Worm (Caenorhabditis elegans) whole organism, L1 larva: ENCODE data around the gene sma-5.
A peak's percentile ranks its signal among the peaks of the same experiment; 100 is the strongest.

ENCODE experiments used
- F16B12.6 ChIP-seq: fragments of 150-350 bp; optimal IDR thresholded peaks from 2 replicates; lab custom pipeline; 2014; ENCODE audit warnings: missing biosample characterization, missing genetic modification characterization
- Y116A8C.19 ChIP-seq: sonication (generic microtip); optimal IDR thresholded peaks from 2 replicates; lab custom pipeline; 2016; ENCODE audit warnings: missing compliant biosample characterization, missing genetic modification characterization, borderline replicate concordance
- ama-1 ChIP-seq: fragments of 150-350 bp; optimal IDR thresholded peaks from 2 replicates; lab custom pipeline; 2014
- blmp-1 ChIP-seq: fragments of 150-350 bp; optimal IDR thresholded peaks from 2 replicates; lab custom pipeline; 2014; ENCODE audit warnings: missing biosample characterization, missing genetic modification characterization
- ceh-88 ChIP-seq: fragments of 200-800 bp; sonication (Bioruptor generic); IDR thresholded peaks from 2 replicates; pipeline ENCODE4 v1.3.6; 2022; ENCODE audit warnings: missing genetic modification characterization, missing compliant biosample characterization
- ceh-90 ChIP-seq: sonication (generic microtip); optimal IDR thresholded peaks from 2 replicates; lab custom pipeline; 2016; ENCODE audit warnings: missing genetic modification characterization, missing compliant biosample characterization
- ces-1 ChIP-seq: fragments of 150-350 bp; optimal IDR thresholded peaks from 2 replicates; lab custom pipeline; 2014; ENCODE audit warnings: missing biosample characterization, missing genetic modification reagents, missing genetic modification characterization
- dsc-1 ChIP-seq: sonication (generic microtip); optimal IDR thresholded peaks from 2 replicates; lab custom pipeline; 2016; ENCODE audit warnings: mild to moderate bottlenecking, missing genetic modification characterization, missing compliant biosample characterization
- efl-1 ChIP-seq, 4 experiments: fragments of 150-350 bp; optimal IDR thresholded peaks in 3 of 4; peaks in 1 of 4; 1 replicate in 1 of 4; 2 replicates in 3 of 4; lab custom pipeline; 2014; ENCODE audit warnings: missing biosample characterization in 2 of 4, missing genetic modification characterization in 2 of 4, missing genetic modification reagents in 2 of 4
- efl-3 ChIP-seq: fragments of 200-800 bp; sonication (Bioruptor generic); optimal IDR thresholded peaks from 2 replicates; lab custom pipeline; 2018; ENCODE audit warnings: mild to moderate bottlenecking, missing genetic modification characterization, missing compliant biosample characterization
- egl-13 ChIP-seq: sonication (generic microtip); optimal IDR thresholded peaks from 2 replicates; lab custom pipeline; 2016; ENCODE audit warnings: missing genotype, missing genetic modification reagents, missing genetic modification characterization, missing compliant biosample characterization
- egl-27 ChIP-seq, 2 experiments: fragments of 150-350 bp in 1 of 2; sonication (generic microtip); optimal IDR thresholded peaks; 3 replicates each; lab custom pipeline; 2017 to 2018; ENCODE audit warnings: missing biosample characterization in 2 of 2, missing genetic modification characterization in 2 of 2, missing genetic modification reagents in 2 of 2
- elt-2 ChIP-seq: sonication (generic microtip); optimal IDR thresholded peaks from 2 replicates; lab custom pipeline; 2016; ENCODE audit warnings: missing genetic modification characterization, mild to moderate bottlenecking, inconsistent platforms, missing compliant biosample characterization, missing genetic modification reagents
- elt-3 ChIP-seq, 6 experiments: fragments of 150-350 bp in 1 of 6; sonication (generic microtip); optimal IDR thresholded peaks; 2 replicates each; lab custom pipeline; 2017 to 2018; ENCODE audit warnings: missing biosample characterization in 6 of 6, missing genetic modification characterization in 6 of 6, inconsistent platforms in 1 of 6
- ets-5 ChIP-seq: fragments of 200-800 bp; sonication (Bioruptor generic); IDR thresholded peaks from 2 replicates; pipeline ENCODE4 v1.3.6; 2022; ENCODE audit warnings: missing genetic modification characterization, missing compliant biosample characterization
- fkh-10 ChIP-seq: sonication (generic microtip); optimal IDR thresholded peaks from 2 replicates; lab custom pipeline; 2017; ENCODE audit warnings: missing biosample characterization, missing genetic modification reagents, missing genetic modification characterization
- fkh-8 ChIP-seq: sonication (generic microtip); optimal IDR thresholded peaks from 2 replicates; lab custom pipeline; 2016; ENCODE audit warnings: mild to moderate bottlenecking, missing genetic modification characterization, missing compliant biosample characterization
- grh-1 ChIP-seq: fragments of 200-800 bp; sonication (Bioruptor generic); IDR thresholded peaks from 2 replicates; pipeline ENCODE4 v1.3.6; 2022; ENCODE audit warnings: missing genetic modification reagents, missing genetic modification characterization, missing compliant biosample characterization
- hpl-2 ChIP-seq: fragments of 150-350 bp; optimal IDR thresholded peaks from 2 replicates; lab custom pipeline; 2014; ENCODE audit warnings: missing biosample characterization, missing genetic modification reagents, missing genetic modification characterization
- lin-13 ChIP-seq: fragments of 150-350 bp; optimal IDR thresholded peaks from 2 replicates; lab custom pipeline; 2014; ENCODE audit warnings: missing biosample characterization, missing genetic modification reagents, missing genetic modification characterization
- lin-14 ChIP-seq: fragments of 200-800 bp; sonication (Bioruptor generic); optimal IDR thresholded peaks from 2 replicates; lab custom pipeline; 2018; ENCODE audit warnings: mild to moderate bottlenecking, missing genetic modification characterization, moderate library complexity, missing compliant biosample characterization
- lin-15B ChIP-seq: fragments of 150-350 bp; sonication (generic microtip); optimal IDR thresholded peaks from 3 replicates; lab custom pipeline; 2014; ENCODE audit warnings: missing biosample characterization, missing genetic modification characterization
- lin-35 ChIP-seq, 2 experiments: fragments of 150-350 bp; optimal IDR thresholded peaks; 2 replicates each; lab custom pipeline; 2014; ENCODE audit warnings: missing biosample characterization in 2 of 2, missing genetic modification characterization in 2 of 2, missing genetic modification reagents in 2 of 2
- lin-39 ChIP-seq: fragments of 150-350 bp; optimal IDR thresholded peaks from 2 replicates; lab custom pipeline; 2014; ENCODE audit warnings: missing biosample characterization, missing genetic modification reagents, missing genetic modification characterization
- lir-3 ChIP-seq: sonication (generic microtip); optimal IDR thresholded peaks from 2 replicates; lab custom pipeline; 2016; ENCODE audit warnings: mild to moderate bottlenecking, missing genetic modification characterization, moderate library complexity, missing compliant biosample characterization; ENCODE audit not compliant: poor library complexity
- lsy-2 ChIP-seq, 2 experiments: fragments of 150-350 bp; optimal IDR thresholded peaks; 2 replicates each; lab custom pipeline; 2014; ENCODE audit warnings: missing biosample characterization in 2 of 2, missing genetic modification characterization in 2 of 2
- mdl-1 ChIP-seq, 2 experiments: fragments of 150-350 bp; optimal IDR thresholded peaks; 2 replicates each; lab custom pipeline; 2014 to 2017; ENCODE audit warnings: missing biosample characterization in 2 of 2, missing genetic modification characterization in 2 of 2, inconsistent platforms in 1 of 2
- mef-2 ChIP-seq: fragments of 150-350 bp; optimal IDR thresholded peaks from 2 replicates; lab custom pipeline; 2014; ENCODE audit warnings: missing biosample characterization, missing genetic modification characterization
- nhr-19 ChIP-seq: fragments of 200-800 bp; sonication (Bioruptor generic); conservative IDR thresholded peaks from 2 replicates; pipeline ENCODE4 v1.3.6; 2022; ENCODE audit warnings: missing genetic modification characterization, missing compliant biosample characterization
- nhr-20 ChIP-seq: sonication (generic microtip); optimal IDR thresholded peaks from 2 replicates; lab custom pipeline; 2016; ENCODE audit warnings: mild to moderate bottlenecking, missing genetic modification characterization, missing compliant biosample characterization
- nhr-28 ChIP-seq: fragments of 150-350 bp; optimal IDR thresholded peaks from 2 replicates; lab custom pipeline; 2014; ENCODE audit warnings: missing biosample characterization, missing genetic modification characterization
- nhr-71 ChIP-seq: sonication (generic microtip); optimal IDR thresholded peaks from 2 replicates; lab custom pipeline; 2016; ENCODE audit warnings: mild to moderate bottlenecking, missing genetic modification characterization, moderate library complexity, missing compliant biosample characterization
- nhr-76 ChIP-seq: sonication (generic microtip); optimal IDR thresholded peaks from 2 replicates; lab custom pipeline; 2017; ENCODE audit warnings: missing biosample characterization, missing genetic modification characterization
- nhr-77 ChIP-seq: fragments of 150-350 bp; optimal IDR thresholded peaks from 2 replicates; lab custom pipeline; 2014; ENCODE audit warnings: missing biosample characterization, missing genetic modification characterization
- nhr-84 ChIP-seq: sonication (generic microtip); optimal IDR thresholded peaks from 2 replicates; lab custom pipeline; 2017; ENCODE audit warnings: missing biosample characterization, missing genetic modification characterization
- nhr-85 ChIP-seq: sonication (generic microtip); peaks from one replicate; lab custom pipeline; 2016; ENCODE audit warnings: missing genetic modification characterization, inconsistent platforms, missing compliant biosample characterization
- pqm-1 ChIP-seq: sonication (generic microtip); optimal IDR thresholded peaks from 3 replicates; lab custom pipeline; 2017; ENCODE audit warnings: missing biosample characterization, missing genetic modification characterization
- rnt-1 ChIP-seq: sonication (generic microtip); optimal IDR thresholded peaks from 2 replicates; lab custom pipeline; 2016; ENCODE audit warnings: mild to moderate bottlenecking, missing genetic modification characterization, moderate library complexity, missing compliant biosample characterization
- snpc-4 ChIP-seq: fragments of 150-350 bp; optimal IDR thresholded peaks from 2 replicates; lab custom pipeline; 2014; ENCODE audit warnings: missing biosample characterization, missing genetic modification characterization
- snu-23 ChIP-seq: sonication (generic microtip); optimal IDR thresholded peaks from 2 replicates; lab custom pipeline; 2016; ENCODE audit warnings: missing genetic modification characterization, missing compliant biosample characterization
- sptf-1 ChIP-seq: fragments of 150-350 bp; optimal IDR thresholded peaks from 2 replicates; lab custom pipeline; 2014; ENCODE audit warnings: missing biosample characterization, missing genetic modification characterization
- tbx-2 ChIP-seq: sonication (generic microtip); optimal IDR thresholded peaks from 2 replicates; lab custom pipeline; 2016; ENCODE audit warnings: missing genetic modification characterization, missing compliant biosample characterization
- unc-130 ChIP-seq: fragments of 150-350 bp; optimal IDR thresholded peaks from 2 replicates; lab custom pipeline; 2017; ENCODE audit warnings: missing biosample characterization, missing genetic modification characterization, inconsistent platforms
- unc-62 ChIP-seq: fragments of 150-350 bp; optimal IDR thresholded peaks from 2 replicates; lab custom pipeline; 2014; ENCODE audit warnings: missing biosample characterization, missing genetic modification reagents, missing genetic modification characterization
- xbp-1 ChIP-seq: sonication (generic microtip); optimal IDR thresholded peaks from 2 replicates; lab custom pipeline; 2016; ENCODE audit warnings: missing genetic modification characterization, missing compliant biosample characterization
- zip-4 ChIP-seq: fragments of 200-800 bp; sonication (Bioruptor generic); optimal IDR thresholded peaks from 2 replicates; lab custom pipeline; 2018; ENCODE audit warnings: mild to moderate bottlenecking, missing genetic modification characterization, moderate library complexity, missing compliant biosample characterization
- ztf-11 ChIP-seq, 2 experiments: sonication (generic microtip); optimal IDR thresholded peaks; 2 replicates each; lab custom pipeline; 2016 to 2017; ENCODE audit warnings: missing genetic modification characterization in 2 of 2, missing biosample characterization in 1 of 2, missing compliant biosample characterization in 1 of 2

Gene sma-5

DNA sequence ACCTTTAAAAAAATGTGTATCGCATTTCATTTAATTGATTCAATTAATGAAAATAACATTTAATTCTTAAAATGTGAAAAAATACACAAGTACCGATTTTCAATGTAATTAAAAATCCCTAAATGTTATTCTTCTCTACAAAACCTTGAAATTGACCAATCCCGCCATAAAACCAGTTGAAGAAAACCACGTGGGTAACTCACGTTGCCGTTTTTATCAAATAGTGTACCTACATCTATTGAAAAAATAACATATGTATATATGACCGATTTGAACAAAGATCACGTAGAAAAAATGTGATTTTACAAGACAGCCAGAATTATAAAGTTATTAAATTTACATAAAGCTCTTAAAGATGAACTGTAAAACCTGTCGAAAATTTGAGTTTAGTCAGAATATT is 40.2 kb downstream of the sma-5 start (continued):
- no peak for TF ChIP-seq egl-13 (tag; lab: Kevin White, UChicago)
- TF ChIP-seq unc-62 (GFP tag; lab: Kevin White, UChicago), result no peak
- TF ChIP-seq rnt-1 (tag; lab: Kevin White, UChicago), result no peak
- TF ChIP-seq unc-130, result no peak
- peak; percentile 84 for TF ChIP-seq nhr-85 (tag; lab: Kevin White, UChicago)
- TF ChIP-seq Y116A8C.19 (tag; lab: Kevin White, UChicago), result no peak
- no peak for TF ChIP-seq ces-1 (GFP tag; lab: Kevin White, UChicago)
- TF ChIP-seq elt-3 (tag; optimal IDR thresholded peaks at IDR 0.05; lab: Kevin White, UChicago), result peak in 2 of 6 experiments; percentile 22 to 81
- no peak for TF ChIP-seq hpl-2 (GFP tag; lab: Kevin White, UChicago)
- TF ChIP-seq sptf-1 (tag; lab: Kevin White, UChicago), result no peak
- TF ChIP-seq ztf-11 (tag; optimal IDR thresholded peaks at IDR 0.05; lab: Kevin White, UChicago), result no peak
- no peak for TF ChIP-seq efl-1 (optimal IDR thresholded peaks at IDR 0.05; lab: Kevin White, UChicago)
- no peak for TF ChIP-seq efl-1 (GFP tag; optimal IDR thresholded peaks at IDR 0.05 in 1 of 2; lab: Kevin White, UChicago)
- TF ChIP-seq nhr-20 (tag; lab: Kevin White, UChicago), result peak; percentile 64
- TF ChIP-seq blmp-1 (tag; lab: Kevin White, UChicago), result no peak
- no peak for TF ChIP-seq dsc-1
- no peak for TF ChIP-seq mef-2
- TF ChIP-seq nhr-84 (tag; lab: Kevin White, UChicago), result no peak
- TF ChIP-seq egl-27 (tag; optimal IDR thresholded peaks at IDR 0.05; lab: Kevin White, UChicago), result no peak
- TF ChIP-seq mdl-1 (tag; optimal IDR thresholded peaks at IDR 0.05; lab: Kevin White, UChicago), result peak in 1 of 2 experiments; percentile 1
- TF ChIP-seq grh-1 (GFP tag; lab: Robert Waterston, UW), result peak; percentile 65; the same call in 1 of the 2 replicates
- TF ChIP-seq snpc-4 (tag; lab: Kevin White, UChicago), result no peak
- TF ChIP-seq lin-15B, result no peak
- no peak for TF ChIP-seq fkh-8 (tag; lab: Kevin White, UChicago)
- peak in 1 of 2 experiments; percentile 40 for TF ChIP-seq lin-35 (GFP tag; optimal IDR thresholded peaks at IDR 0.05; lab: Kevin White, UChicago)
- TF ChIP-seq lsy-2 (tag; optimal IDR thresholded peaks at IDR 0.05; lab: Kevin White, UChicago), result no peak
- TF ChIP-seq ceh-88 (GFP tag; lab: Robert Waterston, UW), result no peak
- peak; percentile 53 for TF ChIP-seq lin-14 (GFP tag; lab: Kevin White, UChicago)

DNA sequence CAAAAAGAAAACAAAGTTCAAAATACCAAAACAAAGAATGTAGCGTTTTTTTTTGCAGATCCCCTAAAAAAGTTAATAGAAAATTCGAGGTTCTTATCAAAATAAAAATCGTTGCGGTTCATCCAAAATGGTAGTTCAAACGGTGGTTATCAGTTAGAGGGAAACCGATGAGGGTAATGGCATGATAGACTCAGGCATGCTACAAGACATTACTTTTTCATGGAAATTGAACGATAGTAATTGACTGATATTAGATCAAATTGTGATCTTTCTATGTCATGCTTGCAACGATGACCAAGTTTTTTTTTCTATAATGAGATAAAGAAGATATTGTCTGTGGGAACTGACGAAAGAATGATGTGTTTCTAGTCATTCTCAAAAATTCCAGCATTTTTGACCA is 40.8 kb downstream of the sma-5 start:
- TF ChIP-seq elt-3 (tag; optimal IDR thresholded peaks at IDR 0.05; lab: Kevin White, UChicago), result peak in 5 of 6 experiments; percentile 14 to 93 (median 86)
- TF ChIP-seq fkh-10 (GFP tag; lab: Kevin White, UChicago), result no peak
- peak; percentile 3; the same call in 1 of the 2 replicates for TF ChIP-seq nhr-19 (GFP tag; lab: Robert Waterston, UW)
- peak; percentile 55 for TF ChIP-seq pqm-1 (tag; lab: Kevin White, UChicago)
- peak; percentile 47 for TF ChIP-seq lin-14 (GFP tag; lab: Kevin White, UChicago)
- TF ChIP-seq lsy-2 (tag; optimal IDR thresholded peaks at IDR 0.05; lab: Kevin White, UChicago), result peak in 1 of 2 experiments; percentile 2
- TF ChIP-seq nhr-71 (tag; lab: Kevin White, UChicago), result peak; percentile 38
- no peak for TF ChIP-seq F16B12.6 (tag; lab: Kevin White, UChicago)
- no peak for TF ChIP-seq unc-130
- peak; percentile 67 for TF ChIP-seq elt-2 (tag; lab: Kevin White, UChicago)
- TF ChIP-seq, all 84 proteins: peak for 7

DNA sequence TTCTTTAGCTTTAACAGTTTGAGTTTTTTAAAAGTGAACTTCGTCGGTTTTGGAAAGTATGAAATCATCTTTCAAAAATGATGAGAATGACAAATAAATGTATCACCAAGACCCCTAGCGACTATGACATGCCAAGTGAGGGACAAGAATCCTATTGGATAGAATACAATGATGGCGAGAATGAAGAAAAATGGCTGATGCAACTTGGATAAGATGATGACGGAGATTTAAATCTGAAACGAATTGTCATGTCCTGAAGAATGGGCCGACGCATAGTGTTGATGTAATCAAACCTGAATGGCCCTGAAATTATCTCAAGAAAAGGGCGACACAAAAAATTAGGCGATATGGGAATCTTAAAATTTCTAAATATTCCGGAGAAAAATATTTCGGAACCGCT is 41.7 kb downstream of the sma-5 start:
- TF ChIP-seq nhr-85 (tag; lab: Kevin White, UChicago) (peak; percentile 76), nhr-71 (tag; lab: Kevin White, UChicago) (peak; percentile 12), egl-13 (tag; lab: Kevin White, UChicago) (no peak), lin-15B (no peak), egl-27 (tag; optimal IDR thresholded peaks at IDR 0.05; lab: Kevin White, UChicago) (no peak), lir-3 (tag; lab: Kevin White, UChicago) (no peak), ama-1 (no peak), snu-23 (GFP tag; lab: Kevin White, UChicago) (peak; percentile 25), ets-5 (no peak), fkh-8 (tag; lab: Kevin White, UChicago) (no peak), zip-4 (GFP tag; lab: Kevin White, UChicago) (no peak), dsc-1 (no peak), xbp-1 (tag; lab: Kevin White, UChicago) (no peak), lin-14 (GFP tag; lab: Kevin White, UChicago) (peak; percentile 40), lsy-2 (tag; optimal IDR thresholded peaks at IDR 0.05; lab: Kevin White, UChicago) (no peak), efl-3 (GFP tag; lab: Kevin White, UChicago) (no peak), lin-39 (no peak), tbx-2 (tag; lab: Kevin White, UChicago) (no peak), elt-3 (tag; optimal IDR thresholded peaks at IDR 0.05; lab: Kevin White, UChicago) (no peak), grh-1 (GFP tag; lab: Robert Waterston, UW) (peak; percentile 10; the same call in 1 of the 2 replicates), nhr-28 (tag; lab: Kevin White, UChicago) (no peak), ceh-90 (tag; lab: Kevin White, UChicago) (no peak), lin-13 (GFP tag; lab: Kevin White, UChicago) (no peak), nhr-76 (no peak), nhr-77 (tag; lab: Kevin White, UChicago) (no peak)
